Worm (Caenorhabditis elegans) whole organism, L4/young adult: ENCODE results near the gene M02B1.3.

ENCODE experiments used
- W03F9.2 ChIP-seq: fragments of 150-350 bp; optimal IDR thresholded peaks from 2 replicates; lab custom pipeline; 2014; ENCODE audit warnings: missing biosample characterization, missing genetic modification characterization
- dao-5 ChIP-seq: sonication (generic microtip); optimal IDR thresholded peaks from 2 replicates; lab custom pipeline; 2016; ENCODE audit warnings: missing genotype, missing genetic modification characterization, moderate library complexity, missing compliant biosample characterization
- him-1 ChIP-seq: sonication (generic microtip); optimal IDR thresholded peaks from 2 replicates; lab custom pipeline; 2016; ENCODE audit warnings: missing genotype, missing genetic modification reagents, missing genetic modification characterization, missing compliant biosample characterization

- no peak for TF ChIP-seq dao-5 (tag; lab: Kevin White, UChicago)
- TF ChIP-seq him-1 (tag; lab: Kevin White, UChicago), result no peak
- no peak for TF ChIP-seq W03F9.2 (tag; lab: Kevin White, UChicago)
These were observed 5.8 kb downstream of the M02B1.3 start for ce11 chrIV:12842121-12842520.
